Fruit fly (Drosophila melanogaster): Measurements from ENCODE around the gene dunk.

dunk gene

DNA sequence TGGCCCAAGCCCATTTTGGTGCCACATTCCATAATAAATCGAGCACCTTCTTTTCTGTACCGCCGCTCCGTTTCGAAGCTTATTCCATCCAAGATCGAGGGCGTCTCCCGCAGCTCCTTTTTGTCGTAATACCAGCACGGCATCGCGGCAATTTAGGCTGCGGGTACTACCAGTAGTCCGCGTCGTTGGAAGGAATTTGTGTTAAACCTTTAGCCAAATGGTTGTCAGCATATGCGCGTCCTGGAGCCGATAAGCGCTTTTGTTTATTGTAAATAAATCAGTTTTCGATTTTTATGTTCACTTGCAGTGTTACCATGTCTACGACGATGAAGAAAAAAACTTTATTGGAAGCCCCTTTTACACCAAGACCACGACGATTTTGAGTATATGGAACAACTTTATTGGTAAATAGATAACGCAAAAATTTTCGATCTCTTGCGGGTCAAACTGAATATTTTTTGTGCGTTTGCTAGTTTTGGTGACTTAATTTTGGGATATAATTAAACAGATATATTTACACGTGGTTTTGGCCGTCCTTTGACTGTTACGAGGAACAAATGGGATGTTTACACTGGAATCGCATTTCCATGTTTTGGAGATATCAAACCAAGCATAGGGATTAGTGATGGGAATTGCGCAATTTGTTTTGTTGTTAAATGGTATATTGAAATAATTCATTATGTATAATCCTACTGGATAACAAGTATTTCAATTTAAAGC, 21.7 kb upstream of the dunk start, which contains the start of gene CycK:
Gene CycK (minus strand): TSS at position 562 of the 720 bp plus-strand sequence.
- TF ChIP-seq CG33017 (tag; optimal IDR thresholded peaks at IDR 0.05) (no peak), pad (GFP tag; optimal IDR thresholded peaks at IDR 0.05) (no peak), CG11617 (GFP tag; optimal IDR thresholded peaks at IDR 0.05) (no peak), CG14711 (tag; optimal IDR thresholded peaks at IDR 0.05) (no peak), bab1 (GFP tag; optimal IDR thresholded peaks at IDR 0.05) (no peak), CG1620 (GFP tag; optimal IDR thresholded peaks at IDR 0.05) (peak; percentile 1), CG5204 (GFP tag; optimal IDR thresholded peaks at IDR 0.05) (peak; percentile 47), Hr96 (GFP tag; optimal IDR thresholded peaks at IDR 0.05) (peak; percentile 34), Crg-1 (GFP tag; optimal IDR thresholded peaks at IDR 0.05) (no peak), cnc (optimal IDR thresholded peaks at IDR 0.05) (no peak), CG7045 (GFP tag; optimal IDR thresholded peaks at IDR 0.05) (peak; percentile 7), toe (GFP tag; optimal IDR thresholded peaks at IDR 0.05) (peak; percentile 31), Mnt (GFP tag; optimal IDR thresholded peaks at IDR 0.05) (peak; percentile 57), CG7101 (tag; optimal IDR thresholded peaks at IDR 0.05) (peak; percentile 9)

DNA sequence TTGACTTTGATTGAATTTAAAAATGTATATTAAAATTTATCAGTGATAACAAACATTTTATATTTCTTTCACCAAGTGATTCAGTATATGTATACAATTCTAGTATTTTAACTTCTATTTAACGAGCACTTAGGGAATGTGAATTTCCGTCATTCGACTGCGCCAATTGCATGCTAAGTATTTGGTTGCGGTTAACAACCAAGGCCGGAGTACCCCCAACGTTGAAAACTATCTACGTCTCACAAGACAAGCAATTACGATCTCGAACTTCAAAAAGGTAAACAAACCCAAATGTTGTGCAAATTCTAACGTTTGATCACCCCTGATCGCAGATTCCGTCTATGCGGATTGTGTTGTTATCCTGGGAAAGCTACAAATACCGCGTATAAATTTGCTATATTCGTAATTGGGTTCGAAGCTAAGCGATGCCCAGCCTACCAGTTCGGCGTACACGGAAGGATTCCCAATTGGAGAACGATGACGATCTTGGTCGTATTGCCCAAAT, 20.2 kb upstream of the dunk start, which contains the start of gene CG42748:
Gene CG42748 (plus strand): TSS at position 51 of the 505 bp plus-strand sequence.
- TF ChIP-seq CG12768 (GFP tag; optimal IDR thresholded peaks at IDR 0.05) (no peak), CG5204 (GFP tag; optimal IDR thresholded peaks at IDR 0.05) (peak; percentile 26), kay (GFP tag; ENCODE audit: borderline replicate concordance) (peak; percentile 13), CG7101 (tag; optimal IDR thresholded peaks at IDR 0.05) (peak; percentile 4), CG14711 (tag; optimal IDR thresholded peaks at IDR 0.05) (no peak), Clk (GFP tag; optimal IDR thresholded peaks at IDR 0.05) (no peak), toe (GFP tag; optimal IDR thresholded peaks at IDR 0.05) (no peak), tj (GFP tag; optimal IDR thresholded peaks at IDR 0.05) (no peak), ovo (GFP tag; optimal IDR thresholded peaks at IDR 0.05) (no peak), Mnt (GFP tag; optimal IDR thresholded peaks at IDR 0.05) (peak; percentile 10), bab1 (GFP tag; optimal IDR thresholded peaks at IDR 0.05) (peak; percentile 25), Crg-1 (GFP tag; optimal IDR thresholded peaks at IDR 0.05) (no peak), CG1620 (GFP tag; optimal IDR thresholded peaks at IDR 0.05) (peak; percentile 35), pad (GFP tag; optimal IDR thresholded peaks at IDR 0.05) (no peak)

DNA sequence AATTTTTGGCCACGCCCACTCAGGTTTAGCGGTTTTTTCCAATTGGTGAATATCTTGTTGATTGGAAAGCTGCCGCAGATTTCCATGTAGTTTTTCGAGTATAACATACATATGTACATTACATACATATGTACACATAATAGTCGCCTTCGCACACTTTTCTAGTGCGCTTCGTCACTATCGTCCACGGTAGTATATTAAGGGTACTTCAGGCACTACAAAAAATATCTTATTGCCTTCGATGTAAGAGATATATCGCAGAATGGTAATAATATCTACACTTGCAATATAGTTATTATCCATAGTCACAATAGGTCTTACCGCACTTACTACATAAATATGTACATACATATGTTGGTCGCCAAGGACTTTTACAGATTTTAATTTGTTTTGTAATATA, 18.4 kb upstream of the dunk start:
- no peak for TF ChIP-seq tj (GFP tag; optimal IDR thresholded peaks at IDR 0.05)

DNA sequence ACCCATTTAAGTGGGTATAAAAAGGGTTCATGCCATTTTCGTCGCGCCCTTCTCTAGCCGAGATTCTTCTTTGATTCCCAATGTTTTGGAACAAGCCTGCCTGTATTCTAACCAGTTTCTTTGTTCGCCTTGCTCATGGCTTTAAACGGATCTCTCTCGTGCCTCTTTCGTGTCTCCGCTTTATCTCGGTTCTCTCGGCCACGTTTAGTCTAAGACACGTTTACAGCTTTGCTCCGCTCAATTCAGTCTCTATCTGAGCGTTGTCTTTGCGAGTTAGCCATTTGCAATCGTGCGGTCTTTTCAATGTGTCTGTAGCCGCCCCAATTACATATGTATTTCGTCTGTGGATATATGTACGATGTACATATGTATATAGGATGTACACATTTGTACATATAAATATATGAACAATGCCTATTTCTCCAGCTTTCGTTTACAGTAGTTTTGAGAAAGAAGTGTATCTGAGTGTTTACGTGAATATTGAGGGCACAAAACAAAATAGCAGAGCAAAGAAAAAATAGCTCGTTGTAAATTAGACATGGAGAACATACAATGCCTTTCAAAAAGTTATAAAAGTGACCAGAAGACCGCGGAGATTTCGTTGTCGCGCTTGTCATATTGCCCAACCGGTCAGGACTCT, 17.2 kb upstream of the dunk start:
- no peak for TF ChIP-seq cnc (optimal IDR thresholded peaks at IDR 0.05)
- no peak for TF ChIP-seq toe (GFP tag; optimal IDR thresholded peaks at IDR 0.05)
- TF ChIP-seq CG12768 (GFP tag; optimal IDR thresholded peaks at IDR 0.05): no peak
- no peak for TF ChIP-seq Crg-1 (GFP tag; optimal IDR thresholded peaks at IDR 0.05)
- TF ChIP-seq Hr96 (GFP tag; optimal IDR thresholded peaks at IDR 0.05): no peak
- TF ChIP-seq CG7045 (GFP tag; optimal IDR thresholded peaks at IDR 0.05): no peak
- TF ChIP-seq cic (GFP tag; optimal IDR thresholded peaks at IDR 0.05): peak; percentile 31
- TF ChIP-seq kay (GFP tag; ENCODE audit: borderline replicate concordance): no peak
- TF ChIP-seq tj (GFP tag; optimal IDR thresholded peaks at IDR 0.05): peak; percentile 2
- TF ChIP-seq CG1620 (GFP tag; optimal IDR thresholded peaks at IDR 0.05): no peak
- TF ChIP-seq ovo (GFP tag; optimal IDR thresholded peaks at IDR 0.05): no peak
- TF ChIP-seq pad (GFP tag; optimal IDR thresholded peaks at IDR 0.05): peak; percentile 75
- no peak for TF ChIP-seq CG14711 (tag; optimal IDR thresholded peaks at IDR 0.05)
- no peak for TF ChIP-seq CG33017 (tag; optimal IDR thresholded peaks at IDR 0.05)
- no peak for TF ChIP-seq Clk (GFP tag; optimal IDR thresholded peaks at IDR 0.05)

DNA sequence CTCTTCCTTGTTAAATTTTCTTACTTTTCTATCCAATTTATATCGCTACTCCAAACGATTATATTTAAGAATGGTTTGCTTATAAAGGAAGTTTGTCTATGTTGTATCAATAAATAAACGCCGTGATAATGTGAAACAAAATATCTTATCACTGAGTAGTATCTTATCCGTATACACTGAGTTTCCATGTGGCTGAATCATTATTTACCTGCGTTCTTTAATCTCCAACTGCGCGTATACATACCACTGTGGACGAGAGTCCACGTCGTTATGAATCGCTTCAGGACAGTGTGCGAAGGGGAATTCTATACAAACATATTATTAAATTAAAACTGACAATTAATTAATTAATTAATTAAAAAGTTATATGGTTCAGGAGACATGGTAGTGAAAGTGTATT, 12.1 kb upstream of the dunk start:
- TF ChIP-seq Crg-1 (GFP tag; optimal IDR thresholded peaks at IDR 0.05) (no peak), Mnt (GFP tag; optimal IDR thresholded peaks at IDR 0.05) (peak; percentile 40)

DNA sequence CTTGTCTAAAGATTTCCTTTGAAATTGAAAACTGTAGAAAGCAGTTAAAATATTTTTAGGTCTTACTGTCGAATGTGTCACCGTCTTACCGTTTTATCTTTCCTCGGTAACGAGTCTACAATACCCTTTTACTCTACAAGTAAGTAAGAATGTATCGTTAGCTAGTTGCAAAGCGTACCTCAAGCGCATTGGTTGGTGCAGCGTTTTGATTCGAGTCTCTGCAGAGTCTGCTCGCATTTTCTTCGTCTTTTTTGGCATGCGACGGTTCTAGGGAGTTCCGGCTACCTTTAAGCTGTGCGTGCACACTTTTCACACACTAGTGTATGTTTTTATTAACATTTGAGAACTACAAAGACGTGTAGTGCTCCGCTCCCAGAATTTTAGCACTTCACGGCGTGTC, 11.5 kb upstream of the dunk start:
- TF ChIP-seq CG7101 (tag; optimal IDR thresholded peaks at IDR 0.05): no peak
- TF ChIP-seq Mnt (GFP tag; optimal IDR thresholded peaks at IDR 0.05): peak; percentile 30

DNA sequence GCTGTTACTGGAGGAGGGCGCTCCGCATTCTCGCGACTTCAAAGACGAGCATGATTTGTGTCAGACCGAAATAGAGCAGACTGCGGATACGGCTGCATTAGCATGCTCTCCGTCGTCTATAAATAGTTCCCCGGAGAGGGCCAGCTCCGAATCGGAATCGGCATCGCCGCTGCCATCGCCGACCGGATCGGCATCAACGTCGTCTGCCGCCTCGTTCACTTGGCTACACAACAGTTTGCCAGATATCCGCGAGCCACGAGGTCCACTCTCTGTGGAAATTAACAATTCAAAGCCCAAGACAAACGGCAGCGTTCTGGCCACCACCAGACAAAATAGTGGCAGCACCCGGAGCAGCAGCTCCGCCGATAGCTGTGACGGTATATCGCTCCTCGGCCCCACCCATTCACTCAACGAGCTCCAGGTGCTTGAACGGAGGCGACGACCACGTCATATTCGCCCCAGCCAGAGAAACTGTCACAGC, 8.7 kb upstream of the dunk start:
- TF ChIP-seq Crg-1 (GFP tag; optimal IDR thresholded peaks at IDR 0.05) (no peak), ovo (GFP tag; optimal IDR thresholded peaks at IDR 0.05) (no peak), Hr96 (GFP tag; optimal IDR thresholded peaks at IDR 0.05) (no peak), toe (GFP tag; optimal IDR thresholded peaks at IDR 0.05) (no peak), CG1620 (GFP tag; optimal IDR thresholded peaks at IDR 0.05) (no peak), cnc (optimal IDR thresholded peaks at IDR 0.05) (no peak), CG12768 (GFP tag; optimal IDR thresholded peaks at IDR 0.05) (no peak), CG33017 (tag; optimal IDR thresholded peaks at IDR 0.05) (no peak), pad (GFP tag; optimal IDR thresholded peaks at IDR 0.05) (no peak), bab1 (GFP tag; optimal IDR thresholded peaks at IDR 0.05) (no peak), Clk (GFP tag; optimal IDR thresholded peaks at IDR 0.05) (no peak), Mnt (GFP tag; optimal IDR thresholded peaks at IDR 0.05) (no peak), CG14711 (tag; optimal IDR thresholded peaks at IDR 0.05) (no peak), CG5204 (GFP tag; optimal IDR thresholded peaks at IDR 0.05) (no peak), kay (GFP tag; ENCODE audit: borderline replicate concordance) (no peak), tj (GFP tag; optimal IDR thresholded peaks at IDR 0.05) (no peak), CG7101 (tag; optimal IDR thresholded peaks at IDR 0.05) (no peak), cic (GFP tag; optimal IDR thresholded peaks at IDR 0.05) (no peak), CG7045 (GFP tag; optimal IDR thresholded peaks at IDR 0.05) (no peak), CG11617 (GFP tag; optimal IDR thresholded peaks at IDR 0.05) (no peak)

Measured in whole organism, adult.